Fruit fly (Drosophila melanogaster): ENCODE data around the gene att-ORFB.

DNA sequence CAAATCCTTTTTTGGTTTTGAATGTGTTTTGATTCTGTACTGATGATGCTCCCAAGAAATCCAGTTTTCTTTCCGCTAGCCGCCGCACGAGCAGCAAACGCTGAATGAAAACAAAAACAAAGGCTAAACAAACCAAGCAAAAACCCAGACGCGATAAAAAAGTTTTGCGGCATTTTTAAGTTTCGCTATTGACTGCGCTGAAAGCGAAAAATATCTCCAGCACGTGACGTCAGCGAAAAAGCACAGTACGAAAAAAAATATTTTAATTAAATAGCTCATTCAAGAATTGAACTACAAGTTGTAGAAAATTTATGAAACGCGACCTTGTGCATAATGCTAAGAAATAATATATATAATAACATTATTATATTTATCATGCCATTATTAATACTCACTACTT, 9.2 kb downstream of the att-ORFB start:
- TF ChIP-seq kay (GFP tag; ENCODE audit: borderline replicate concordance) (peak; percentile 87), CG1620 (GFP tag; optimal IDR thresholded peaks at IDR 0.05) (no peak), CG12768 (GFP tag; optimal IDR thresholded peaks at IDR 0.05) (no peak), cic (GFP tag; optimal IDR thresholded peaks at IDR 0.05) (no peak), CG11617 (GFP tag; optimal IDR thresholded peaks at IDR 0.05) (no peak), Clk (GFP tag; optimal IDR thresholded peaks at IDR 0.05) (no peak)

All from whole organism, adult.